Fruit fly (Drosophila melanogaster) whole organism, wandering third instar larva: ENCODE results near the gene Arp1.

Experiments used
- Abd-B ChIP-seq: fragments of >200 bp; optimal IDR thresholded peaks from 2 replicates; lab custom pipeline; 2017; ENCODE audit warnings: missing biosample characterization, missing genetic modification characterization
- CG32264 ChIP-seq: fragments of 200-800 bp; sonication (Bioruptor generic); optimal IDR thresholded peaks from 2 replicates; lab custom pipeline; 2016; ENCODE audit warnings: missing biosample characterization, missing genetic modification characterization
- CG9705 ChIP-seq: fragments of 200-800 bp; sonication (Bioruptor generic); optimal IDR thresholded peaks from 2 replicates; lab custom pipeline; 2018; ENCODE audit warnings: missing biosample characterization, mild to moderate bottlenecking, missing genetic modification characterization
- CrebA ChIP-seq: fragments of 200-800 bp; sonication (Bioruptor generic); optimal IDR thresholded peaks from 2 replicates; lab custom pipeline; 2016; ENCODE audit warnings: missing biosample characterization, mild to moderate bottlenecking, missing genetic modification characterization, borderline replicate concordance
- Dfd ChIP-seq: fragments of >200 bp; optimal IDR thresholded peaks from 2 replicates; lab custom pipeline; 2017; ENCODE audit warnings: missing biosample characterization, missing genetic modification characterization
- Dif ChIP-seq: fragments of 200-275, 200-300 bp; sonication (Bioruptor generic); optimal IDR thresholded peaks from 2 replicates; lab custom pipeline; 2018; ENCODE audit warnings: missing biosample characterization, missing genetic modification characterization; ENCODE audit not compliant: partially characterized antibody
- GATAd ChIP-seq: sonication (Bioruptor generic); optimal IDR thresholded peaks from 2 replicates; lab custom pipeline; 2016; ENCODE audit warnings: missing biosample characterization, missing genetic modification characterization
- HLH106 ChIP-seq: fragments of 200-800 bp; optimal IDR thresholded peaks from 3 replicates; lab custom pipeline; 2019; ENCODE audit warnings: missing biosample characterization, mild to moderate bottlenecking, missing genetic modification characterization, moderate library complexity
- Hr78 ChIP-seq: fragments of >200 bp; optimal IDR thresholded peaks from 2 replicates; lab custom pipeline; 2017; ENCODE audit warnings: missing biosample characterization, missing genetic modification characterization
- Hr83 ChIP-seq: fragments of 200-300 bp; sonication (Bioruptor generic); optimal IDR thresholded peaks from 2 replicates; lab custom pipeline; 2016; ENCODE audit warnings: missing biosample characterization, mild to moderate bottlenecking, missing genetic modification characterization, moderate library complexity; ENCODE audit not compliant: poor library complexity, severe bottlenecking
- Jra ChIP-seq: sonication (Bioruptor generic); optimal IDR thresholded peaks from 2 replicates; lab custom pipeline; 2016; ENCODE audit warnings: missing biosample characterization, missing genetic modification characterization
- Mio ChIP-seq: sonication (Bioruptor generic); optimal IDR thresholded peaks from 2 replicates; lab custom pipeline; 2016; ENCODE audit warnings: missing biosample characterization, missing genetic modification characterization
- N ChIP-seq: fragments of >200 bp; optimal IDR thresholded peaks from 2 replicates; lab custom pipeline; 2018; ENCODE audit warnings: missing biosample characterization, missing external identifiers, missing genetic modification characterization
- Rel ChIP-seq, 2 experiments: fragments of 200-800 bp; sonication (Bioruptor generic) in 1 of 2; optimal IDR thresholded peaks; 2 replicates in 1 of 2; 3 replicates in 1 of 2; lab custom pipeline; 2016 to 2019; ENCODE audit warnings: mild to moderate bottlenecking in 2 of 2, missing biosample characterization in 2 of 2, missing genetic modification characterization in 2 of 2, moderate library complexity in 1 of 2
- Sp1 ChIP-seq: fragments of 200-800 bp; sonication (Bioruptor generic); optimal IDR thresholded peaks from 3 replicates; lab custom pipeline; 2019; ENCODE audit warnings: missing biosample characterization, mild to moderate bottlenecking, missing genetic modification characterization, moderate library complexity
- Vsx2 ChIP-seq: fragments of 200-300, 225-300 bp; sonication (Bioruptor generic); optimal IDR thresholded peaks from 2 replicates; lab custom pipeline; 2018; ENCODE audit warnings: missing biosample characterization, missing genetic modification characterization; ENCODE audit not compliant: partially characterized antibody
- brk ChIP-seq: fragments of 200-800 bp; sonication (Bioruptor generic); optimal IDR thresholded peaks from 2 replicates; lab custom pipeline; 2016; ENCODE audit warnings: missing biosample characterization, mild to moderate bottlenecking, missing genetic modification characterization
- dl ChIP-seq, 2 experiments: fragments of 175-275, 200-275 bp in 1 of 2; fragments of 200-275 bp in 1 of 2; sonication (Bioruptor generic); optimal IDR thresholded peaks; lab custom pipeline; 2018; ENCODE audit warnings: mild to moderate bottlenecking in 2 of 2, missing biosample characterization in 2 of 2, missing genetic modification characterization in 2 of 2, moderate library complexity in 2 of 2; ENCODE audit not compliant: partially characterized antibody in 2 of 2, insufficient read depth in 1 of 2
- dmrt93B ChIP-seq: fragments of 200-800 bp; sonication (Bioruptor generic); optimal IDR thresholded peaks from 2 replicates; lab custom pipeline; 2018; ENCODE audit warnings: missing biosample characterization, mild to moderate bottlenecking, missing genetic modification characterization
- ey ChIP-seq: fragments of 200-800 bp; sonication (Bioruptor generic); optimal IDR thresholded peaks from 2 replicates; lab custom pipeline; 2016; ENCODE audit warnings: missing biosample characterization, missing genetic modification characterization
- foxo ChIP-seq, 2 experiments: fragments of 200-800 bp; sonication (Bioruptor generic); optimal IDR thresholded peaks; 2 replicates in 1 of 2; 3 replicates in 1 of 2; lab custom pipeline; 2016 to 2017; ENCODE audit warnings: missing biosample characterization in 2 of 2, missing genetic modification characterization in 2 of 2
- fru ChIP-seq: fragments of 200-800 bp; sonication (Bioruptor generic); optimal IDR thresholded peaks from 3 replicates; lab custom pipeline; 2016; ENCODE audit warnings: missing biosample characterization, mild to moderate bottlenecking, missing genetic modification characterization
- h ChIP-seq: fragments of 200-800 bp; sonication (Bioruptor generic); optimal IDR thresholded peaks from 3 replicates; lab custom pipeline; 2016; ENCODE audit warnings: missing biosample characterization, mild to moderate bottlenecking, missing genetic modification characterization
- jim ChIP-seq: fragments of 175-275, 200-325 bp; sonication (Bioruptor generic); optimal IDR thresholded peaks from 2 replicates; lab custom pipeline; 2016; ENCODE audit warnings: missing biosample characterization, mild to moderate bottlenecking, missing genetic modification characterization
- lola ChIP-seq: fragments of >200 bp; optimal IDR thresholded peaks from 2 replicates; lab custom pipeline; 2017; ENCODE audit warnings: missing biosample characterization, missing genetic modification characterization
- pan ChIP-seq: fragments of >200 bp; optimal IDR thresholded peaks from 2 replicates; lab custom pipeline; 2017
- psq ChIP-seq: fragments of 200-800 bp; sonication (Bioruptor generic); optimal IDR thresholded peaks from 3 replicates; lab custom pipeline; 2017; ENCODE audit warnings: missing biosample characterization, mild to moderate bottlenecking, missing genetic modification characterization, moderate library complexity
- rgr ChIP-seq: fragments of 200-800 bp; sonication (Bioruptor generic); optimal IDR thresholded peaks from 3 replicates; lab custom pipeline; 2016; ENCODE audit warnings: missing biosample characterization, mild to moderate bottlenecking, missing genetic modification characterization
- sage ChIP-seq: fragments of 200-800 bp; sonication (Bioruptor generic); optimal IDR thresholded peaks from 2 replicates; lab custom pipeline; 2016; ENCODE audit warnings: missing biosample characterization, mild to moderate bottlenecking, missing genetic modification characterization
- sv ChIP-seq: fragments of 200-800 bp; sonication (Bioruptor generic); optimal IDR thresholded peaks from 3 replicates; lab custom pipeline; 2016; ENCODE audit warnings: missing biosample characterization, missing genetic modification characterization
- tai ChIP-seq: sonication (Bioruptor generic); optimal IDR thresholded peaks from 2 replicates; lab custom pipeline; 2016; ENCODE audit warnings: missing biosample characterization, missing genetic modification characterization
- usp ChIP-seq: fragments of >200 bp; optimal IDR thresholded peaks from 2 replicates; lab custom pipeline; 2017; ENCODE audit warnings: missing biosample characterization, missing genetic modification characterization
- woc ChIP-seq: sonication (Bioruptor generic); optimal IDR thresholded peaks from 2 replicates; lab custom pipeline; 2016; ENCODE audit warnings: missing biosample characterization, mild to moderate bottlenecking, missing genetic modification characterization

The Arp1 gene

DNA sequence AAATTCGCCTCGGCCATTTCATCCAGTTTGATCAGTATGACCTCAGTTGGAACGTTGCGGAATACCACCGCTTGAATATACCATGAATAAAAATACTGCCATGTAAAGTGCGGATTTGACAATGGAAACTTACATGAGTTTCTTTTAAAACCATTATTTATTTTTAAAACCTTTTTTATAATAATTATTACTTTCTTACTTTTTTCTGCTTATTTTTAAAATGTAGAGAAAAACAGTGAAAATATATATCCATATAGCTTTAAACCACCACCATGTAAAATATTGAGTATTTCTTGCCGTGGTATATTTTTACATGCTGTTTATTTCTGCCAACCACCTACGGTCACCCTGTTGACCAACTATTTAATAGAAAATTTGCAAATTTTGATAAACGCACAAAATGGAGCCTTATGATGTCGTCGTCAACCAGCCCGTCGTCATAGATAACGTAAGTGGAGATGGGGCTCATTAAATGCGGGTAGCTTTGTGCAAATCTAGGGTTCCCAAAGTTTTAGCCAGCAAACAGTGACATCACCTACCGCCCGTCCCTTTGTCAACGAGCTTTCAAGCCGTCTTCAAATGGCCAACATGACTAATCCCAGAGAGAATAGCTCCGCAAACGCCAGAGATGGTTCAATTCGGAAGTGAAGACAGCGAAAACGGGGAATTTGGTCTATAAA, at the start of gene Arp1:
Gene Arp1, plus strand, starts transcription at position 322 of the 680 bp plus-strand sequence.
- no peak for TF ChIP-seq Rel (GFP tag; optimal IDR thresholded peaks at IDR 0.05; lab: Kevin White, UChicago)
- TF ChIP-seq Rel (tag; optimal IDR thresholded peaks at IDR 0.05; lab: Kevin White, UChicago), result peak; percentile 50
- TF ChIP-seq Hr83 (GFP tag; lab: Kevin White, UChicago), result no peak

DNA sequence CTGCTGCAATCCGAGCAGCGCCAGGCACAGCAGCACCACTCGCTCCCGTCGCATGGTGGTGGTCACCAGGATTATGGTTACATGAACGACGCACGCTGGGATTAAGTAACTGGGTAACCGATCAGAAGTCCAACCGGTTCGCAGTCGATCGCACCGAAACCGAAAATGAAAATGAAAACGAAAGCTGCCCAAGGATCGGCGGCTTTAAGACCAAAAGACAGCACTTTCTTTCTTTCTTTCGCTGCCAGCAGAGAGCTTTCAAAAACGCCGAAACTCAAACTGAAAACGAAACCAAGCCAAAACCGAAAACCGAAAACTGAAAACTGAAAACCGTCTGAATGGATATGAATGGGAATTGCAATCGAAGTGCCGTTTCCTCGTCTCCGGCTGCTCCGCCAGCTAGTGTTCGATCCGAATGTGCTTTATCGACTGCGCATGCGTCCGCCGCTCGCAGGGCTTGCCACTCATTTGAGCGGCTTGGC, 49.5 kb upstream of the Arp1 start, which contains the start of gene CG6753:
Gene CG6753, minus strand, starts transcription at position 432 of the 482 bp plus-strand sequence.
- TF ChIP-seq h (GFP tag; lab: Kevin White, UChicago), result no peak
- no peak for TF ChIP-seq jim
- TF ChIP-seq Jra, result no peak
- TF ChIP-seq psq (GFP tag; lab: Kevin White, UChicago), result no peak
- no peak for TF ChIP-seq GATAd (GFP tag; lab: Kevin White, UChicago)
- no peak for TF ChIP-seq fru (GFP tag; lab: Kevin White, UChicago)
- TF ChIP-seq brk (GFP tag; lab: Kevin White, UChicago), result no peak
- TF ChIP-seq CG32264 (GFP tag; lab: Kevin White, UChicago), result no peak
- TF ChIP-seq usp (GFP tag; lab: Kevin White, UChicago), result no peak
- TF ChIP-seq rgr (GFP tag; lab: Kevin White, UChicago), result no peak
- no peak for TF ChIP-seq CG9705 (GFP tag; lab: Kevin White, UChicago)
- no peak for TF ChIP-seq pan (lab: Kevin White, UChicago)
- no peak for TF ChIP-seq dmrt93B
- no peak for TF ChIP-seq lola
- no peak for TF ChIP-seq dl (GFP tag; optimal IDR thresholded peaks at IDR 0.05; lab: Kevin White, UChicago; ENCODE audit: insufficient read depth in 1 of 2, partially characterized antibody in 2 of 2)
- no peak for TF ChIP-seq Dfd (GFP tag; lab: Kevin White, UChicago)
- TF ChIP-seq CrebA, result no peak

DNA sequence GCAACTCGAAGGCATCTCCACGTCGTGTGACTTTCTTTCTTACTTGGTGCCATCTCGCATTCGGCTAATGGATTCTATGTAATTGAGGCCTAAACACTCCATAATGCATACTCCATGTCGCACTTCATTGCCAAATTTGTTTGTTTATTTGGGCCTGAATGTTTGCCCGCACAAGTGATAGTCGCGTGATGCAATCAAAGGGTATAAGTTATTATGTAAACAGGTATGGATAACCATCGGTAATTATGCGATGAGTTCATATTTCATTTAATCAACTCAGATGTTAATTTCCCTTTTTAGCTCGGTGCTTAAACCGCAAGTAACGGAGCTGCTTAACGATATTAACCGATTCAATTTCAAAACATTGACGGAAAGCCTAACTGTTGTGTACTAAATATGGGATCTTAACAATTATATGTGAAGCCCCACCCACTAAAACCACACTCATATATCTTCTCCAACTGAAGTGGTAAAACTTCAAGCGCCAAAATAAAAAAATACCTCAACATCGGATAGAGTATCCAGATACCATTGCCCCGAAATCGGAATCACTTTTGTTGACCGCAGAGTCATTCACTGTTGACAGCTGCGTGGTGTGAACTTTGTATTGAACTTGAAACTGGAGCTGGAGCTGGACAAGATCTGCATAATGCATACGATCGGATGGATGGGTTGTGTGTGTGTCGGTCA, 46.8 kb upstream of the Arp1 start:
- TF ChIP-seq Hr83 (GFP tag; lab: Kevin White, UChicago), result no peak
- TF ChIP-seq lola, result no peak
- TF ChIP-seq HLH106 (tag; lab: Kevin White, UChicago), result peak; percentile 15
- TF ChIP-seq Sp1 (GFP tag; lab: Kevin White, UChicago), result no peak

DNA sequence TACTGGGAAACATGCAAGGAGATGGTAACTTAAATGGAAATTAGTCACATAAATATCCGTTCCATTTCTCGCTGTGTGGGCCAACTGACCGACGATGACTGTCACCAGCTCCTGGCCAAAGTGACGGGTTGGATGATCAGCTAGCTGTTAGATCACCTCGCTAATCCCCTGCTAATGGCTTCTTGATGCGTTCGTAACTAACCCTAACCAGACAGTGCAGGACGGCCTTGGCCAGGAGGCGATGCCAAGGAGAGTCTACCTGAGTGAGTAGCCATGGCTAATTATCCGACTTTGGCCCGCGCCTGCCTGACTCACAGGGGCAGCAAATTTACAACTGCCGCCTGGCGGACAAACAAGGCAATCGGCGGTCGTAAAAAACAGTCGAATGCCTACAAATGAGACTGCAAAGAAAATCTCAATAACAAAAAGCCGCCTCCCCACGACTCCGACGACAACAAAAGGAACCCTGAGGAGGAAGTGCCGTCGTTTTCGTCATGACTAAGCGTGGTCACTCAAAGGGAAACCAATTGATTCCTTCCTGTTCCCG, 45.7 kb upstream of the Arp1 start:
- TF ChIP-seq foxo (GFP tag; optimal IDR thresholded peaks at IDR 0.05; lab: Kevin White, UChicago) (no peak), sv (no peak), dl (GFP tag; optimal IDR thresholded peaks at IDR 0.05; lab: Kevin White, UChicago; ENCODE audit: insufficient read depth in 1 of 2, partially characterized antibody in 2 of 2) (no peak), fru (GFP tag; lab: Kevin White, UChicago) (no peak), Abd-B (GFP tag; lab: Kevin White, UChicago) (no peak), sage (GFP tag; lab: Kevin White, UChicago) (no peak), Vsx2 (GFP tag; lab: Kevin White, UChicago) (no peak), CrebA (no peak), Dfd (GFP tag; lab: Kevin White, UChicago) (no peak), N (GFP tag; lab: Kevin White, UChicago) (no peak), h (GFP tag; lab: Kevin White, UChicago) (no peak)

DNA sequence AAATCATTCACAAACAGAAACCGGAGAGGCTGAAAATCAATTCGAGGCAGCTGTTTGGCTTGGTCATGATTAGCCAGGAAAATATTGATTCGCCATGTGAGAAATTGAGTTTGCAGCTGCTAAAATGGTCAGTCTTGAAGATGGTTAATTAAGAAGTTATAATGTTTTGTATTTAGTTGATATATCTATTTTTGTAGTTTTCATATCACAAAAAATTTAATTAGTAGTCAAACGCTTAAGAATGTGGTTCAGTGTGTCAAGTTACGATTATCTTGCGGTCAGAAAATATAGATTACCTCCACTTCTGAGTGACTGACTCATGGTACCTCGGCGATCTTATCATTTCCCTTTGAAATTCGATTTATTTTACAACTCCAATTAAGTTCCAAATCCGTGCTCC, 44.6 kb upstream of the Arp1 start:
- TF ChIP-seq sv (no peak), Hr83 (GFP tag; lab: Kevin White, UChicago) (no peak), Rel (GFP tag; optimal IDR thresholded peaks at IDR 0.05; lab: Kevin White, UChicago) (no peak), Rel (tag; optimal IDR thresholded peaks at IDR 0.05; lab: Kevin White, UChicago) (no peak), woc (GFP tag; lab: Kevin White, UChicago) (no peak), h (GFP tag; lab: Kevin White, UChicago) (no peak), Vsx2 (GFP tag; lab: Kevin White, UChicago) (no peak), Mio (GFP tag; lab: Kevin White, UChicago) (no peak), Dif (GFP tag; lab: Kevin White, UChicago) (no peak), dmrt93B (no peak), CrebA (no peak), N (GFP tag; lab: Kevin White, UChicago) (no peak), ey (GFP tag; lab: Kevin White, UChicago) (no peak), Abd-B (GFP tag; lab: Kevin White, UChicago) (no peak), Sp1 (GFP tag; lab: Kevin White, UChicago) (no peak), Hr78 (no peak), tai (no peak), brk (GFP tag; lab: Kevin White, UChicago) (no peak), GATAd (GFP tag; lab: Kevin White, UChicago) (no peak), dl (GFP tag; optimal IDR thresholded peaks at IDR 0.05; lab: Kevin White, UChicago; ENCODE audit: insufficient read depth in 1 of 2, partially characterized antibody in 2 of 2) (no peak)
